Worm (Caenorhabditis elegans) whole organism, L4 larva: Measurements from ENCODE around the gene C05D11.5.
A peak's percentile ranks its signal among the peaks of the same experiment; 100 is the strongest.

Experiments used
- F10B5.3 ChIP-seq: sonication (generic microtip); optimal IDR thresholded peaks from 2 replicates; lab custom pipeline; 2016; ENCODE audit warnings: mild to moderate bottlenecking, missing genetic modification characterization, missing compliant biosample characterization
- F37D6.2 ChIP-seq: sonication (generic microtip); optimal IDR thresholded peaks from 2 replicates; lab custom pipeline; 2016; ENCODE audit warnings: mild to moderate bottlenecking, missing genetic modification characterization, missing compliant biosample characterization
- F44E2.7 ChIP-seq: fragments of 200-800 bp; sonication (Bioruptor generic); IDR thresholded peaks from 2 replicates; pipeline ENCODE4 v2.1.2; 2022; ENCODE audit warnings: missing genetic modification characterization, missing compliant biosample characterization
- R02D3.7 ChIP-seq: fragments of 150-350 bp; sonication (generic microtip); optimal IDR thresholded peaks from 3 replicates; lab custom pipeline; 2014; ENCODE audit warnings: missing biosample characterization, missing genetic modification characterization
- T20F7.1 ChIP-seq: fragments of 200-800 bp; sonication (Bioruptor generic); optimal IDR thresholded peaks from 2 replicates; lab custom pipeline; 2018; ENCODE audit warnings: mild to moderate bottlenecking, missing genetic modification characterization, missing compliant biosample characterization
- T26A8.4 ChIP-seq: fragments of 200-800 bp; sonication (Bioruptor generic); IDR thresholded peaks from 2 replicates; pipeline ENCODE4 v1.3.6; 2022; ENCODE audit warnings: missing genetic modification characterization, missing compliant biosample characterization
- Y105C5A.15 ChIP-seq: fragments of 200-800 bp; sonication (Bioruptor generic); IDR thresholded peaks from 2 replicates; pipeline ENCODE4 v1.3.6; 2022; ENCODE audit warnings: missing genetic modification characterization, missing compliant biosample characterization
- Y75B8A.6 ChIP-seq: fragments of 200-800 bp; sonication (Bioruptor generic); IDR thresholded peaks from 2 replicates; pipeline ENCODE4 v1.3.6; 2022; ENCODE audit warnings: missing genetic modification reagents, missing genetic modification characterization, missing compliant biosample characterization
- aha-1 ChIP-seq: fragments of 150-350 bp; peaks from one replicate; lab custom pipeline; 2014; ENCODE audit warnings: missing biosample characterization, missing genetic modification characterization
- ama-1 ChIP-seq: fragments of 150-350 bp; optimal IDR thresholded peaks from 2 replicates; lab custom pipeline; 2014; ENCODE audit warnings: inconsistent platforms, mixed read lengths
- arid-1 ChIP-seq: fragments of 200-800 bp; sonication (Bioruptor generic); conservative IDR thresholded peaks from 2 replicates; pipeline ENCODE4 v1.3.6; 2022; ENCODE audit warnings: missing genetic modification reagents, missing genetic modification characterization, missing compliant biosample characterization
- ceh-44 ChIP-seq: fragments of 200-800 bp; sonication (Bioruptor generic); IDR thresholded peaks from 2 replicates; pipeline ENCODE4 v1.3.6; 2022; ENCODE audit warnings: missing genetic modification reagents, missing genetic modification characterization, missing compliant biosample characterization
- ceh-82 ChIP-seq: sonication (generic microtip); optimal IDR thresholded peaks from 2 replicates; lab custom pipeline; 2017; ENCODE audit warnings: missing biosample characterization, missing genetic modification characterization
- ctbp-1 ChIP-seq: fragments of 200-800 bp; sonication (Bioruptor generic); IDR thresholded peaks from 2 replicates; pipeline ENCODE4 v1.3.6; 2022; ENCODE audit warnings: missing genetic modification reagents, missing genetic modification characterization, missing compliant biosample characterization
- dmd-6 ChIP-seq: fragments of 200-800 bp; sonication (Bioruptor generic); IDR thresholded peaks from 2 replicates; pipeline ENCODE4 v1.3.6; 2022; ENCODE audit warnings: missing genetic modification reagents, missing genetic modification characterization, missing compliant biosample characterization
- duxl-1 ChIP-seq: sonication (generic microtip); optimal IDR thresholded peaks from 2 replicates; lab custom pipeline; 2016; ENCODE audit warnings: mild to moderate bottlenecking, missing genetic modification characterization, moderate library complexity, missing compliant biosample characterization; ENCODE audit not compliant: poor library complexity
- hlh-11 ChIP-seq: fragments of 200-800 bp; sonication (Bioruptor generic); optimal IDR thresholded peaks from 2 replicates; lab custom pipeline; 2018; ENCODE audit warnings: mild to moderate bottlenecking, missing genetic modification characterization, missing compliant biosample characterization
- hlh-30 ChIP-seq: sonication (generic microtip); optimal IDR thresholded peaks from 2 replicates; lab custom pipeline; 2017; ENCODE audit warnings: antibody characterized with exemption, mild to moderate bottlenecking, missing genetic modification characterization, missing compliant biosample characterization; ENCODE audit not compliant: insufficient read depth
- hmg-1.1 ChIP-seq: fragments of 200-800 bp; sonication (Bioruptor generic); IDR thresholded peaks from 2 replicates; pipeline ENCODE4 v1.3.6; 2022; ENCODE audit warnings: missing genetic modification reagents, missing genetic modification characterization, missing compliant biosample characterization
- lin-1 ChIP-seq: fragments of 200-800 bp; sonication (Bioruptor generic); IDR thresholded peaks from 2 replicates; pipeline ENCODE4 v1.3.6; 2022; ENCODE audit warnings: missing genetic modification reagents, missing genetic modification characterization, missing compliant biosample characterization
- lin-15B ChIP-seq: fragments of 150-350 bp; sonication (generic microtip); optimal IDR thresholded peaks from 3 replicates; lab custom pipeline; 2014; ENCODE audit warnings: missing biosample characterization, missing genetic modification characterization
- lin-29 ChIP-seq: fragments of 200-800 bp; sonication (Bioruptor generic); IDR thresholded peaks from 2 replicates; pipeline ENCODE4 v1.3.6; 2022; ENCODE audit warnings: missing genetic modification reagents, missing genetic modification characterization, missing compliant biosample characterization
- lin-38 ChIP-seq: fragments of 200-800 bp; sonication (Bioruptor generic); IDR thresholded peaks from 2 replicates; pipeline ENCODE4 v1.3.6; 2022; ENCODE audit warnings: missing genetic modification reagents, missing genetic modification characterization, missing compliant biosample characterization
- lsy-2 ChIP-seq, 2 experiments: fragments of 150-350 bp in 1 of 2; sonication (generic microtip) in 1 of 2; optimal IDR thresholded peaks; 2 replicates each; lab custom pipeline; 2014 to 2017; ENCODE audit warnings: missing biosample characterization in 2 of 2, missing genetic modification characterization in 2 of 2
- madf-5 ChIP-seq, 2 experiments: fragments of 200-800 bp; sonication (Bioruptor generic); IDR thresholded peaks; 2 replicates each; pipeline ENCODE4 v1.3.6; 2022; ENCODE audit warnings: missing compliant biosample characterization in 2 of 2, missing genetic modification characterization in 2 of 2
- mdl-1 ChIP-seq, 2 experiments: fragments of 150-350 bp in 1 of 2; sonication (generic microtip) in 1 of 2; optimal IDR thresholded peaks; 2 replicates each; lab custom pipeline; 2014 to 2017; ENCODE audit warnings: missing biosample characterization in 2 of 2, missing genetic modification characterization in 2 of 2
- mxl-3 ChIP-seq: fragments of 200-800 bp; sonication (Bioruptor generic); optimal IDR thresholded peaks from 2 replicates; lab custom pipeline; 2018; ENCODE audit warnings: mild to moderate bottlenecking, missing genetic modification characterization, missing compliant biosample characterization
- nhr-10 ChIP-seq: fragments of 150-350 bp; optimal IDR thresholded peaks from 2 replicates; lab custom pipeline; 2014; ENCODE audit warnings: missing biosample characterization, missing genetic modification characterization
- nhr-102 ChIP-seq: sonication (generic microtip); optimal IDR thresholded peaks from 2 replicates; lab custom pipeline; 2016; ENCODE audit warnings: mild to moderate bottlenecking, missing genetic modification characterization, moderate library complexity, missing compliant biosample characterization
- nhr-111 ChIP-seq: fragments of 200-800 bp; sonication (Bioruptor generic); optimal IDR thresholded peaks from 2 replicates; lab custom pipeline; 2018; ENCODE audit warnings: mild to moderate bottlenecking, missing genetic modification characterization, missing compliant biosample characterization
- nhr-25 ChIP-seq: sonication (generic microtip); optimal IDR thresholded peaks from 2 replicates; lab custom pipeline; 2017; ENCODE audit warnings: missing genetic modification characterization, mild to moderate bottlenecking, missing compliant biosample characterization, antibody characterized with exemption, moderate library complexity, borderline replicate concordance; ENCODE audit not compliant: insufficient read depth
- nhr-28 ChIP-seq: fragments of 150-350 bp; optimal IDR thresholded peaks from 2 replicates; lab custom pipeline; 2014; ENCODE audit warnings: missing biosample characterization, missing genetic modification characterization
- nhr-42 ChIP-seq: fragments of 200-800 bp; sonication (Bioruptor generic); IDR thresholded peaks from 2 replicates; pipeline ENCODE4 v1.3.6; 2022; ENCODE audit warnings: missing genetic modification characterization, missing compliant biosample characterization
- nhr-48 ChIP-seq: sonication (generic microtip); optimal IDR thresholded peaks from 2 replicates; lab custom pipeline; 2016; ENCODE audit warnings: mild to moderate bottlenecking, missing genetic modification characterization, missing compliant biosample characterization
- nhr-76 ChIP-seq: fragments of 150-350 bp; optimal IDR thresholded peaks from 2 replicates; lab custom pipeline; 2014; ENCODE audit warnings: missing biosample characterization, missing genetic modification characterization
- nhr-77 ChIP-seq: fragments of 150-350 bp; optimal IDR thresholded peaks from 2 replicates; lab custom pipeline; 2014; ENCODE audit warnings: missing biosample characterization, missing genetic modification characterization
- pha-4 ChIP-seq, 2 experiments: fragments of 150-350 bp in 1 of 2; fragments of 200-800 bp in 1 of 2; sonication (Bioruptor generic) in 1 of 2; IDR thresholded peaks in 1 of 2; optimal IDR thresholded peaks in 1 of 2; 2 replicates each; pipeline versions ENCODE4 v1.3.6 to Lab custom; 2014 to 2022; ENCODE audit warnings: missing genetic modification characterization in 2 of 2, missing genetic modification reagents in 2 of 2, missing biosample characterization in 1 of 2, missing compliant biosample characterization in 1 of 2
- rbr-2 ChIP-seq: sonication (generic microtip); optimal IDR thresholded peaks from 2 replicates; lab custom pipeline; 2016; ENCODE audit warnings: missing genotype, missing genetic modification characterization, missing compliant biosample characterization
- sdz-12 ChIP-seq: fragments of 200-800 bp; sonication (Bioruptor generic); optimal IDR thresholded peaks from 2 replicates; lab custom pipeline; 2018; ENCODE audit warnings: mild to moderate bottlenecking, missing genetic modification characterization, missing compliant biosample characterization
- skn-1 ChIP-seq: fragments of 150-350 bp; optimal IDR thresholded peaks from 2 replicates; lab custom pipeline; 2014; ENCODE audit warnings: missing biosample characterization, missing genetic modification characterization
- spr-1 ChIP-seq: sonication (generic microtip); optimal IDR thresholded peaks from 2 replicates; lab custom pipeline; 2016; ENCODE audit warnings: mild to moderate bottlenecking, missing genetic modification characterization, missing compliant biosample characterization
- spr-3 ChIP-seq: fragments of 200-800 bp; sonication (Bioruptor generic); optimal IDR thresholded peaks from 2 replicates; lab custom pipeline; 2018; ENCODE audit warnings: mild to moderate bottlenecking, missing genetic modification characterization, missing compliant biosample characterization
- unc-130 ChIP-seq: sonication (generic microtip); optimal IDR thresholded peaks from 2 replicates; lab custom pipeline; 2016; ENCODE audit warnings: missing genetic modification reagents, missing genetic modification characterization, missing compliant biosample characterization
- unc-62 ChIP-seq, 3 experiments: fragments of 150-350 bp in 1 of 3; sonication (generic microtip); optimal IDR thresholded peaks in 2 of 3; peaks in 1 of 3; 1 replicate in 1 of 3; 2 replicates in 2 of 3; lab custom pipeline; 2014 to 2017; ENCODE audit warnings: missing biosample characterization in 3 of 3, missing genetic modification characterization in 3 of 3, missing genetic modification reagents in 3 of 3, missing genotype in 1 of 3
- vab-7 ChIP-seq: fragments of 200-800 bp; sonication (Bioruptor generic); IDR thresholded peaks from 2 replicates; pipeline ENCODE4 v1.3.6; 2022; ENCODE audit warnings: missing genetic modification reagents, missing genetic modification characterization, missing compliant biosample characterization
- ztf-11 ChIP-seq: fragments of 150-350 bp; optimal IDR thresholded peaks from 2 replicates; lab custom pipeline; 2014; ENCODE audit warnings: missing biosample characterization, missing genetic modification characterization

C05D11.5 gene

DNA sequence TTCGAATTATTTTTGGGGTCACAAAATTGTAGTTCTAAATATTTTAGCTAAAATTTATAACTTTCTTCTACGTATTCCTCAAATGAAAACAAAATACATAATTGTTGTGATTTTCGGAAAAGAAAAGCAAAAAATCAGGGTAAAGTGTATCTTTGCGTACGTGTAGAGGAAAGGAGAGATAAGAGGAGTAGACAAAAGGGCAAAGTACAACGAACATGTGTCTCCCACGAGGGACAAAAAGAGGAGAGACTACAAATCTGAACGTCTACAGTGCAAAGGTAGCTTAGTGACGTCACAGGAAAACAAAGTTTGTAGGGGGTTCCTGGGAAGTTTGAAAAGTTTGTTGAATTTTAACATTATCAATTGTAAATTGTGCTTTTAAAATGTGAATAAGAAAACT is 35.7 kb upstream of the C05D11.5 start (continued):
- peak; percentile 89 for TF ChIP-seq nhr-48 (tag; lab: Kevin White, UChicago)
- TF ChIP-seq lin-15B (tag; lab: Kevin White, UChicago), result no peak
- peak; percentile 98 for TF ChIP-seq aha-1 (tag; lab: Kevin White, UChicago)
- TF ChIP-seq unc-130, result no peak
- TF ChIP-seq duxl-1 (tag; lab: Kevin White, UChicago), result no peak
- no peak for TF ChIP-seq madf-5 (GFP tag; IDR thresholded peaks at IDR 0.05; lab: Robert Waterston, UW)
- no peak for TF ChIP-seq Y105C5A.15 (GFP tag; lab: Robert Waterston, UW)
- TF ChIP-seq dmd-6 (GFP tag; lab: Robert Waterston, UW), result peak; percentile 78
- TF ChIP-seq nhr-10 (tag; lab: Kevin White, UChicago), result peak; percentile 22
- no peak for TF ChIP-seq nhr-76 (tag; lab: Kevin White, UChicago)
- no peak for TF ChIP-seq spr-3 (GFP tag; lab: Kevin White, UChicago)
- no peak for TF ChIP-seq skn-1 (tag; lab: Kevin White, UChicago)
- TF ChIP-seq ceh-82 (tag; lab: Kevin White, UChicago), result no peak
- no peak for TF ChIP-seq ceh-44
- peak; percentile 53 for TF ChIP-seq T20F7.1 (GFP tag; lab: Kevin White, UChicago)
- TF ChIP-seq lin-29 (GFP tag; lab: Robert Waterston, UW), result no peak

- TF ChIP-seq unc-62 (GFP tag; optimal IDR thresholded peaks at IDR 0.05 in 1 of 2; lab: Kevin White, UChicago) (peak in 1 of 2 experiments; percentile 45), unc-62 (tag; optimal IDR thresholded peaks at IDR 0.05; lab: Kevin White, UChicago) (no peak), vab-7 (0 out of 2 replicates have a peak, but pooled peaks have one; percentile 11), hmg-1.1 (GFP tag; lab: Robert Waterston, UW) (no peak)
- TF ChIP-seq, all 104 proteins: peak for 2
Observed at ce11 chrIII:6446807-6447206, 35.0 kb upstream of the C05D11.5 start, which contains the start of gene let-721. Gene let-721, minus strand, starts transcription at chrIII:6446907.

DNA sequence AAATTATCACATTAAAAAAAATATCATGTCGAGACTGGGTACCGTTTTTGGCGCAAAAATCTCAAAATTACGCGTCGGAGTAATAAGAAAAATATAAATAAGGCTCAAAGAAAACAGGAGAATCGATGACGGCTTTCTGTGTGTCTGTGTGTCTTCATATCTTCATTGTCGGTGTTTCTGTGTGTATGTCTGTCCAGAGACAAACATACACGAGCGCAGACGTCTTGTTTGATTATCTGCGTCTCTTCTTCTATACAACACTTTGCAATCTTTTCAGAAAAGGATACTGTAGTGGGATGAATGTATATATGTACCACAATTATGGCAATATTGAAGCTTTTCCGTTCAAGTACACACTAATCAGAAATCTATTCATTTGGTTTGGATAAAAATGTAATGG is 32.5 kb upstream of the C05D11.5 start, which contains the start of gene C05D11.13:
TSS of gene C05D11.13 (minus strand) at position 252 of the 400 bp plus-strand sequence.
- TF ChIP-seq ama-1 (lab: Kevin White, UChicago) (peak; percentile 19), hlh-11 (tag; lab: Kevin White, UChicago) (peak; percentile 49), R02D3.7 (tag; lab: Kevin White, UChicago) (no peak), arid-1 (GFP tag; lab: Robert Waterston, UW) (0 out of 2 replicates have a peak, but pooled peaks have one; percentile 27), rbr-2 (tag; lab: Kevin White, UChicago) (peak; percentile 37), F10B5.3 (tag; lab: Kevin White, UChicago) (peak; percentile 31), Y75B8A.6 (no peak), aha-1 (tag; lab: Kevin White, UChicago) (peak; percentile 1), pha-4 (GFP tag; IDR thresholded peaks at IDR 0.05; lab: Robert Waterston, UW) (no peak), pha-4 (tag; optimal IDR thresholded peaks at IDR 0.05; lab: Kevin White, UChicago) (peak; percentile 77), ztf-11 (no peak), F44E2.7 (GFP tag; lab: Robert Waterston, UW) (no peak), mdl-1 (tag; optimal IDR thresholded peaks at IDR 0.05; lab: Kevin White, UChicago) (peak; percentile 28 to 74), nhr-42 (no peak), nhr-102 (tag; lab: Kevin White, UChicago) (peak; percentile 39), lin-1 (GFP tag; lab: Robert Waterston, UW) (peak; percentile 27; the same call in 1 of the 2 replicates), nhr-111 (GFP tag; lab: Kevin White, UChicago) (no peak), duxl-1 (tag; lab: Kevin White, UChicago) (peak; percentile 66), nhr-77 (tag; lab: Kevin White, UChicago) (no peak), hlh-30 (tag; lab: Kevin White, UChicago) (peak; percentile 56), lin-38 (peak; percentile 58), spr-1 (tag; lab: Kevin White, UChicago) (no peak), ctbp-1 (GFP tag; lab: Robert Waterston, UW) (no peak), F37D6.2 (tag; lab: Kevin White, UChicago) (no peak), T26A8.4 (GFP tag; lab: Robert Waterston, UW) (peak; percentile 63; the same call in 1 of the 2 replicates), lsy-2 (tag; optimal IDR thresholded peaks at IDR 0.05; lab: Kevin White, UChicago) (peak in 1 of 2 experiments; percentile 86), mxl-3 (GFP tag; lab: Kevin White, UChicago) (peak; percentile 42), Y105C5A.15 (GFP tag; lab: Robert Waterston, UW) (0 out of 2 replicates have a peak, but pooled peaks have one; percentile 33), hmg-1.1 (GFP tag; lab: Robert Waterston, UW) (peak; percentile 34; the same call in 1 of the 2 replicates), ceh-44 (no peak), sdz-12 (GFP tag; lab: Kevin White, UChicago) (no peak), nhr-28 (tag; lab: Kevin White, UChicago) (peak; percentile 43), nhr-25 (tag; lab: Kevin White, UChicago) (no peak)
